Worm (Caenorhabditis elegans): ENCODE measurements around the gene C24H10.4.

- no peak for TF ChIP-seq nhr-11 (tag; optimal IDR thresholded peaks at IDR 0.05)
- no peak for TF ChIP-seq ZK546.5 (tag; optimal IDR thresholded peaks at IDR 0.05)
Measured at ce11 chrX:5017591-5017990, 41.5 kb downstream of the C24H10.4 start, which contains the start of gene sek-3.
